Worm (Caenorhabditis elegans) whole organism, midembryonic: ENCODE measurements around the gene E04F6.10.
A peak's percentile ranks its signal among the peaks of the same experiment; 100 is the strongest.

Experiments
- T22C8.4 ChIP-seq: fragments of 200-800 bp; sonication (Bioruptor generic); IDR thresholded peaks from 2 replicates; pipeline ENCODE4 v1.3.6; 2022; ENCODE audit warnings: missing genetic modification characterization, missing compliant biosample characterization
- cog-1 ChIP-seq: sonication (generic microtip); optimal IDR thresholded peaks from 2 replicates; lab custom pipeline; 2016; ENCODE audit warnings: missing genetic modification characterization, missing compliant biosample characterization
- flt-1 ChIP-seq: fragments of 200-800 bp; sonication (Bioruptor generic); IDR thresholded peaks from 2 replicates; pipeline ENCODE4 v1.3.6; 2022; ENCODE audit warnings: missing genetic modification characterization, missing compliant biosample characterization
- klf-2 ChIP-seq: fragments of 200-800 bp; sonication (Bioruptor generic); conservative IDR thresholded peaks from 2 replicates; pipeline ENCODE4 v1.3.6; 2022; ENCODE audit warnings: missing genetic modification reagents, missing genetic modification characterization, missing compliant biosample characterization
- med-1 ChIP-seq: sonication (generic microtip); optimal IDR thresholded peaks from 2 replicates; lab custom pipeline; 2017; ENCODE audit warnings: missing genetic modification characterization, mild to moderate bottlenecking, missing compliant biosample characterization, antibody characterized with exemption, missing genetic modification reagents; ENCODE audit not compliant: insufficient read depth
- ref-1 ChIP-seq: fragments of 200-800 bp; sonication (Bioruptor generic); conservative IDR thresholded peaks from 2 replicates; pipeline ENCODE4 v1.3.6; 2022; ENCODE audit warnings: missing genetic modification reagents, missing genetic modification characterization, missing compliant biosample characterization
- tab-1 ChIP-seq: fragments of 200-800 bp; sonication (Bioruptor generic); IDR thresholded peaks from 2 replicates; pipeline ENCODE4 v1.3.6; 2022; ENCODE audit warnings: missing genetic modification characterization, missing compliant biosample characterization
- ztf-23 ChIP-seq: fragments of 200-800 bp; sonication (Bioruptor generic); IDR thresholded peaks from 2 replicates; pipeline ENCODE4 v1.3.6; 2022; ENCODE audit warnings: missing genetic modification reagents, missing genetic modification characterization, missing compliant biosample characterization
- ztf-29 ChIP-seq: fragments of 200-800 bp; sonication (Bioruptor generic); IDR thresholded peaks from 2 replicates; pipeline ENCODE4 v1.3.6; 2022; ENCODE audit warnings: missing genetic modification reagents, missing genetic modification characterization, missing compliant biosample characterization

The E04F6.10 gene

ce11 chrII:7197434-7197833 is 19.5 kb downstream of the E04F6.10 start:
- TF ChIP-seq klf-2 (GFP tag; lab: Robert Waterston, UW) (no peak), flt-1 (GFP tag; lab: Robert Waterston, UW) (no peak), T22C8.4 (GFP tag; lab: Robert Waterston, UW) (no peak), tab-1 (GFP tag; lab: Robert Waterston, UW) (no peak)

- TF ChIP-seq cog-1 (tag; lab: Kevin White, UChicago): no peak
- TF ChIP-seq klf-2 (GFP tag; lab: Robert Waterston, UW): no peak
- no peak for TF ChIP-seq flt-1 (GFP tag; lab: Robert Waterston, UW)
- no peak for TF ChIP-seq ztf-29 (GFP tag; lab: Robert Waterston, UW)
Measured at ce11 chrII:7196040-7196439, 20.9 kb downstream of the E04F6.10 start, which contains the start of gene maoc-1. TSS of gene maoc-1 (plus strand) at chrII:7196276.

ce11 chrII:7195541-7195940 is 21.4 kb downstream of the E04F6.10 start, which contains the start of gene acdh-12:
TSS of gene acdh-12 (minus strand) at chrII:7195641.
- no peak for TF ChIP-seq flt-1 (GFP tag; lab: Robert Waterston, UW)
- no peak for TF ChIP-seq tab-1 (GFP tag; lab: Robert Waterston, UW)
- no peak for TF ChIP-seq ztf-29 (GFP tag; lab: Robert Waterston, UW)
- TF ChIP-seq cog-1 (tag; lab: Kevin White, UChicago): no peak
- no peak for TF ChIP-seq ref-1
- no peak for TF ChIP-seq klf-2 (GFP tag; lab: Robert Waterston, UW)
- TF ChIP-seq ztf-23 (GFP tag; lab: Robert Waterston, UW): no peak
- no peak for TF ChIP-seq med-1 (GFP tag; lab: Kevin White, UChicago)
- TF ChIP-seq T22C8.4 (GFP tag; lab: Robert Waterston, UW): no peak

ce11 chrII:7189120-7189519 is 27.8 kb downstream of the E04F6.10 start, which contains the start of gene E04F6.4:
TSS of gene E04F6.4 (plus strand) at chrII:7189420.
- TF ChIP-seq T22C8.4 (GFP tag; lab: Robert Waterston, UW) (no peak), flt-1 (GFP tag; lab: Robert Waterston, UW) (no peak), tab-1 (GFP tag; lab: Robert Waterston, UW) (no peak), ztf-29 (GFP tag; lab: Robert Waterston, UW) (no peak), med-1 (GFP tag; lab: Kevin White, UChicago) (no peak)

- no peak for TF ChIP-seq ztf-29 (GFP tag; lab: Robert Waterston, UW)
- TF ChIP-seq flt-1 (GFP tag; lab: Robert Waterston, UW): no peak
- no peak for TF ChIP-seq klf-2 (GFP tag; lab: Robert Waterston, UW)
- no peak for TF ChIP-seq cog-1 (tag; lab: Kevin White, UChicago)
- TF ChIP-seq ztf-23 (GFP tag; lab: Robert Waterston, UW): no peak
- TF ChIP-seq ref-1: no peak
- no peak for TF ChIP-seq T22C8.4 (GFP tag; lab: Robert Waterston, UW)
- no peak for TF ChIP-seq tab-1 (GFP tag; lab: Robert Waterston, UW)
- TF ChIP-seq med-1 (GFP tag; lab: Kevin White, UChicago): no peak
Measured at ce11 chrII:7187110-7187509, 29.8 kb downstream of the E04F6.10 start, which contains the start of gene C27H5.6. TSS of gene C27H5.6 (minus strand) at chrII:7187210.

- TF ChIP-seq ztf-29 (GFP tag; lab: Robert Waterston, UW): no peak
- no peak for TF ChIP-seq flt-1 (GFP tag; lab: Robert Waterston, UW)
- no peak for TF ChIP-seq T22C8.4 (GFP tag; lab: Robert Waterston, UW)
- TF ChIP-seq klf-2 (GFP tag; lab: Robert Waterston, UW): no peak
- no peak for TF ChIP-seq ref-1
- TF ChIP-seq med-1 (GFP tag; lab: Kevin White, UChicago): no peak
- no peak for TF ChIP-seq cog-1 (tag; lab: Kevin White, UChicago)
- no peak for TF ChIP-seq ztf-23 (GFP tag; lab: Robert Waterston, UW)
- no peak for TF ChIP-seq tab-1 (GFP tag; lab: Robert Waterston, UW)
Measured at ce11 chrII:7186117-7186516, 30.8 kb downstream of the E04F6.10 start.

ce11 chrII:7183493-7184272 is 33.3 kb downstream of the E04F6.10 start, which contains the start of gene pdl-1:
TSS of gene pdl-1 (plus strand) at chrII:7183801.
- peak; percentile 63 for TF ChIP-seq med-1 (GFP tag; lab: Kevin White, UChicago)
- TF ChIP-seq ztf-23 (GFP tag; lab: Robert Waterston, UW): peak; percentile 96
- TF ChIP-seq tab-1 (GFP tag; lab: Robert Waterston, UW): peak; percentile 97
- peak; percentile 95 for TF ChIP-seq T22C8.4 (GFP tag; lab: Robert Waterston, UW)
- peak; percentile 94 for TF ChIP-seq klf-2 (GFP tag; lab: Robert Waterston, UW)
- TF ChIP-seq cog-1 (tag; lab: Kevin White, UChicago): peak; percentile 91
- TF ChIP-seq ztf-29 (GFP tag; lab: Robert Waterston, UW): peak; percentile 94
- peak; percentile 94 for TF ChIP-seq ref-1
- TF ChIP-seq flt-1 (GFP tag; lab: Robert Waterston, UW): peak; percentile 98

ce11 chrII:7182630-7183029 is 34.3 kb downstream of the E04F6.10 start:
- no peak for TF ChIP-seq ref-1
- TF ChIP-seq klf-2 (GFP tag; lab: Robert Waterston, UW): no peak
- TF ChIP-seq flt-1 (GFP tag; lab: Robert Waterston, UW): no peak
- TF ChIP-seq T22C8.4 (GFP tag; lab: Robert Waterston, UW): no peak

- TF ChIP-seq flt-1 (GFP tag; lab: Robert Waterston, UW): no peak
- TF ChIP-seq klf-2 (GFP tag; lab: Robert Waterston, UW): no peak
- no peak for TF ChIP-seq cog-1 (tag; lab: Kevin White, UChicago)
- no peak for TF ChIP-seq ztf-29 (GFP tag; lab: Robert Waterston, UW)
- no peak for TF ChIP-seq tab-1 (GFP tag; lab: Robert Waterston, UW)
- no peak for TF ChIP-seq ref-1
- TF ChIP-seq med-1 (GFP tag; lab: Kevin White, UChicago): no peak
- no peak for TF ChIP-seq T22C8.4 (GFP tag; lab: Robert Waterston, UW)
- TF ChIP-seq ztf-23 (GFP tag; lab: Robert Waterston, UW): no peak
Measured at ce11 chrII:7176108-7176507, 40.8 kb downstream of the E04F6.10 start.
